Worm (Caenorhabditis elegans) whole organism, L4/young adult: ENCODE measurements around the gene K08E7.8.

Experiments
- W03F9.2 ChIP-seq: fragments of 150-350 bp; optimal IDR thresholded peaks from 2 replicates; lab custom pipeline; 2014; ENCODE audit warnings: missing biosample characterization, missing genetic modification characterization
- him-1 ChIP-seq: sonication (generic microtip); optimal IDR thresholded peaks from 2 replicates; lab custom pipeline; 2016; ENCODE audit warnings: missing genotype, missing genetic modification reagents, missing genetic modification characterization, missing compliant biosample characterization

- TF ChIP-seq him-1 (tag; lab: Kevin White, UChicago) (no peak), W03F9.2 (tag; lab: Kevin White, UChicago) (no peak)
These were observed 4.5 kb upstream of the K08E7.8 start, which contains the start of gene cul-6 for ce11 chrIV:12590373-12590772.
